Worm (Caenorhabditis elegans) whole organism, L3 larva: ENCODE data around the gene srsx-16.

Source experiments
- R02D3.7 ChIP-seq: fragments of 150-350 bp; optimal IDR thresholded peaks from 2 replicates; lab custom pipeline; 2014; ENCODE audit warnings: missing biosample characterization, missing genetic modification characterization
- ZK546.5 ChIP-seq: sonication (generic microtip); optimal IDR thresholded peaks from 2 replicates; lab custom pipeline; 2017; ENCODE audit warnings: missing biosample characterization, missing genetic modification characterization
- aly-2 ChIP-seq: fragments of 150-350 bp; optimal IDR thresholded peaks from 2 replicates; lab custom pipeline; 2014; ENCODE audit warnings: missing biosample characterization, missing genetic modification characterization
- ama-1 ChIP-seq: fragments of 150-350 bp; optimal IDR thresholded peaks from 2 replicates; lab custom pipeline; 2018
- ceh-16 ChIP-seq: sonication (generic microtip); optimal IDR thresholded peaks from 2 replicates; lab custom pipeline; 2017; ENCODE audit warnings: missing biosample characterization, missing genetic modification characterization
- ceh-28 ChIP-seq: fragments of 150-350 bp; optimal IDR thresholded peaks from 2 replicates; lab custom pipeline; 2014; ENCODE audit warnings: missing biosample characterization, missing genetic modification reagents, missing genetic modification characterization
- ceh-82 ChIP-seq: fragments of 150-350 bp; optimal IDR thresholded peaks from 2 replicates; lab custom pipeline; 2014; ENCODE audit warnings: missing biosample characterization, missing genetic modification characterization
- ceh-9 ChIP-seq: sonication (generic microtip); optimal IDR thresholded peaks from 2 replicates; lab custom pipeline; 2018; ENCODE audit warnings: missing biosample characterization, missing genetic modification characterization
- daf-12 ChIP-seq: fragments of 150-350 bp; optimal IDR thresholded peaks from 2 replicates; lab custom pipeline; 2014; ENCODE audit warnings: missing biosample characterization, missing genetic modification reagents, missing genetic modification characterization
- egl-27 ChIP-seq: sonication (generic microtip); optimal IDR thresholded peaks from 4 replicates; lab custom pipeline; 2017; ENCODE audit warnings: missing biosample characterization, missing genetic modification reagents, missing genetic modification characterization
- egl-5 ChIP-seq: fragments of 150-350 bp; optimal IDR thresholded peaks from 2 replicates; lab custom pipeline; 2017; ENCODE audit warnings: missing biosample characterization, missing genetic modification reagents, missing genetic modification characterization, inconsistent platforms
- elt-1 ChIP-seq: fragments of 150-350 bp; optimal IDR thresholded peaks from 2 replicates; lab custom pipeline; 2014; ENCODE audit warnings: missing biosample characterization, missing genetic modification characterization
- elt-2 ChIP-seq: sonication (generic microtip); optimal IDR thresholded peaks from 2 replicates; lab custom pipeline; 2016; ENCODE audit warnings: missing genetic modification reagents, mild to moderate bottlenecking, missing genetic modification characterization, missing compliant biosample characterization
- elt-3 ChIP-seq, 3 experiments: fragments of 150-350 bp in 1 of 3; sonication (generic microtip) in 2 of 3; optimal IDR thresholded peaks; 2 replicates in 2 of 3; 4 replicates in 1 of 3; lab custom pipeline; 2014 to 2017; ENCODE audit warnings: missing biosample characterization in 3 of 3, missing genetic modification characterization in 3 of 3
- eor-1 ChIP-seq, 2 experiments: fragments of 150-350 bp; optimal IDR thresholded peaks; 2 replicates each; lab custom pipeline; 2014 to 2018; ENCODE audit warnings: missing biosample characterization in 2 of 2, missing genetic modification characterization in 2 of 2
- fkh-10 ChIP-seq: sonication (generic microtip); optimal IDR thresholded peaks from 2 replicates; lab custom pipeline; 2017; ENCODE audit warnings: missing biosample characterization, missing genetic modification reagents, missing genetic modification characterization
- fkh-2 ChIP-seq: fragments of 150-350 bp; optimal IDR thresholded peaks from 2 replicates; lab custom pipeline; 2014; ENCODE audit warnings: missing biosample characterization, missing genetic modification reagents, missing genetic modification characterization
- fos-1 ChIP-seq: fragments of 150-350 bp; optimal IDR thresholded peaks from 2 replicates; lab custom pipeline; 2014; ENCODE audit warnings: missing biosample characterization, missing genetic modification characterization
- hmg-11 ChIP-seq: sonication (generic microtip); optimal IDR thresholded peaks from 2 replicates; lab custom pipeline; 2016; ENCODE audit warnings: missing genetic modification characterization, missing compliant biosample characterization
- jun-1 ChIP-seq: fragments of 150-350 bp; optimal IDR thresholded peaks from 2 replicates; lab custom pipeline; 2014; ENCODE audit warnings: missing biosample characterization, missing genetic modification reagents, missing genetic modification characterization
- lin-15B ChIP-seq: fragments of 150-350 bp; optimal IDR thresholded peaks from 2 replicates; lab custom pipeline; 2014; ENCODE audit warnings: missing biosample characterization, missing genetic modification characterization
- lin-39 ChIP-seq: fragments of 150-350 bp; optimal IDR thresholded peaks from 2 replicates; lab custom pipeline; 2018; ENCODE audit warnings: missing biosample characterization, missing genetic modification reagents, missing genetic modification characterization
- lsy-12 ChIP-seq: sonication (generic microtip); optimal IDR thresholded peaks from 2 replicates; lab custom pipeline; 2016; ENCODE audit warnings: mild to moderate bottlenecking, missing genetic modification characterization, missing compliant biosample characterization
- mdl-1 ChIP-seq: fragments of 150-350 bp; optimal IDR thresholded peaks from 2 replicates; lab custom pipeline; 2014; ENCODE audit warnings: missing biosample characterization, missing genetic modification characterization
- mml-1 ChIP-seq: fragments of 150-350 bp; sonication (generic microtip); optimal IDR thresholded peaks from 3 replicates; lab custom pipeline; 2014; ENCODE audit warnings: missing biosample characterization, missing genetic modification characterization
- nfya-1 ChIP-seq: sonication (generic microtip); optimal IDR thresholded peaks from 2 replicates; lab custom pipeline; 2017; ENCODE audit warnings: missing genetic modification characterization, mild to moderate bottlenecking, missing compliant biosample characterization, antibody characterized with exemption, moderate library complexity; ENCODE audit not compliant: insufficient read depth
- nhr-11 ChIP-seq: fragments of 150-350 bp; optimal IDR thresholded peaks from 2 replicates; lab custom pipeline; 2014; ENCODE audit warnings: missing biosample characterization, missing genetic modification characterization
- nhr-12 ChIP-seq: fragments of 150-350 bp; optimal IDR thresholded peaks from 2 replicates; lab custom pipeline; 2014; ENCODE audit warnings: missing biosample characterization, missing genetic modification characterization
- nhr-23 ChIP-seq: fragments of 150-350 bp; optimal IDR thresholded peaks from 2 replicates; lab custom pipeline; 2014; ENCODE audit warnings: missing biosample characterization, missing genetic modification reagents, missing genetic modification characterization
- nhr-237 ChIP-seq: fragments of 150-350 bp; optimal IDR thresholded peaks from 2 replicates; lab custom pipeline; 2014; ENCODE audit warnings: missing biosample characterization, missing genetic modification characterization
- nhr-25 ChIP-seq: sonication (generic microtip); optimal IDR thresholded peaks from 2 replicates; lab custom pipeline; 2017; ENCODE audit warnings: missing biosample characterization, missing genetic modification characterization
- nhr-28 ChIP-seq: fragments of 150-350 bp; optimal IDR thresholded peaks from 2 replicates; lab custom pipeline; 2014; ENCODE audit warnings: missing biosample characterization, missing genetic modification characterization
- nhr-43 ChIP-seq: sonication (generic microtip); optimal IDR thresholded peaks from 2 replicates; lab custom pipeline; 2016; ENCODE audit warnings: mild to moderate bottlenecking, missing genetic modification characterization, missing compliant biosample characterization; ENCODE audit not compliant: poor library complexity, severe bottlenecking
- nhr-67 ChIP-seq: fragments of 150-350 bp; optimal IDR thresholded peaks from 2 replicates; lab custom pipeline; 2014; ENCODE audit warnings: missing biosample characterization, missing genetic modification characterization
- nhr-76 ChIP-seq: fragments of 150-350 bp; sonication (generic microtip); optimal IDR thresholded peaks from 5 replicates; lab custom pipeline; 2014; ENCODE audit warnings: missing biosample characterization, missing genetic modification characterization
- nhr-77 ChIP-seq: fragments of 150-350 bp; optimal IDR thresholded peaks from 2 replicates; lab custom pipeline; 2014; ENCODE audit warnings: missing biosample characterization, missing genetic modification characterization
- pha-4 ChIP-seq: fragments of 150-350 bp; optimal IDR thresholded peaks from 2 replicates; lab custom pipeline; 2014; ENCODE audit warnings: missing biosample characterization, missing genetic modification reagents, missing genetic modification characterization
- pqm-1 ChIP-seq: fragments of 150-350 bp; optimal IDR thresholded peaks from 2 replicates; lab custom pipeline; 2017; ENCODE audit warnings: missing biosample characterization, missing genetic modification characterization, inconsistent platforms
- sea-2 ChIP-seq: fragments of 150-350 bp; sonication (generic microtip); optimal IDR thresholded peaks from 4 replicates; lab custom pipeline; 2014; ENCODE audit warnings: missing biosample characterization, missing genetic modification reagents, missing genetic modification characterization
- skn-1 ChIP-seq: fragments of 150-350 bp; optimal IDR thresholded peaks from 2 replicates; lab custom pipeline; 2014; ENCODE audit warnings: missing biosample characterization, missing genetic modification characterization
- snpc-4 ChIP-seq: fragments of 150-350 bp; optimal IDR thresholded peaks from 2 replicates; lab custom pipeline; 2014; ENCODE audit warnings: missing biosample characterization, missing genetic modification characterization
- tbx-2 ChIP-seq: sonication (generic microtip); optimal IDR thresholded peaks from 2 replicates; lab custom pipeline; 2016; ENCODE audit warnings: mild to moderate bottlenecking, missing genetic modification characterization, missing compliant biosample characterization
- unc-39 ChIP-seq: sonication (generic microtip); optimal IDR thresholded peaks from 4 replicates; lab custom pipeline; 2017; ENCODE audit warnings: missing biosample characterization, missing genetic modification characterization
- unc-62 ChIP-seq: fragments of 150-350 bp; sonication (generic microtip); optimal IDR thresholded peaks from 4 replicates; lab custom pipeline; 2014; ENCODE audit warnings: missing biosample characterization, missing genetic modification reagents, missing genetic modification characterization
- zag-1 ChIP-seq: fragments of 150-350 bp; optimal IDR thresholded peaks from 2 replicates; lab custom pipeline; 2014; ENCODE audit warnings: missing biosample characterization, missing genetic modification characterization
- ztf-11 ChIP-seq: fragments of 150-350 bp; optimal IDR thresholded peaks from 2 replicates; lab custom pipeline; 2014; ENCODE audit warnings: missing biosample characterization, missing genetic modification characterization
- ztf-4 ChIP-seq: fragments of 150-350 bp; optimal IDR thresholded peaks from 2 replicates; lab custom pipeline; 2014; ENCODE audit warnings: missing biosample characterization, missing genetic modification characterization

srsx-16 gene

ce11 chrIV:5607343-5607742 lies 12.2 kb downstream of the srsx-16 start:
- TF ChIP-seq pqm-1 (peak; percentile 61), nhr-23 (tag; lab: Kevin White, UChicago) (peak; percentile 93), eor-1 (tag; optimal IDR thresholded peaks at IDR 0.05; lab: Kevin White, UChicago) (no peak), elt-2 (tag; lab: Kevin White, UChicago) (peak; percentile 24), ceh-9 (tag; lab: Kevin White, UChicago) (no peak), nhr-67 (tag; lab: Kevin White, UChicago) (no peak), ceh-82 (tag; lab: Kevin White, UChicago) (no peak), tbx-2 (tag; lab: Kevin White, UChicago) (peak; percentile 64), hmg-11 (tag; lab: Kevin White, UChicago) (peak; percentile 91), nhr-11 (tag; lab: Kevin White, UChicago) (no peak), mml-1 (no peak), sea-2 (no peak), nhr-12 (tag; lab: Kevin White, UChicago) (no peak), egl-5 (tag; lab: Kevin White, UChicago) (peak; percentile 96), pha-4 (tag; lab: Kevin White, UChicago) (peak; percentile 97), nhr-43 (tag; lab: Kevin White, UChicago) (peak; percentile 71), daf-12 (tag; lab: Kevin White, UChicago) (peak; percentile 66), aly-2 (no peak), egl-27 (tag; lab: Kevin White, UChicago) (peak; percentile 87), ztf-11 (no peak), nhr-237 (tag; lab: Kevin White, UChicago) (no peak), ceh-16 (tag; lab: Kevin White, UChicago) (no peak), ZK546.5 (tag; lab: Kevin White, UChicago) (no peak), unc-39 (tag; lab: Kevin White, UChicago) (no peak), snpc-4 (peak; percentile 76), ama-1 (lab: Kevin White, UChicago) (peak; percentile 39), nhr-25 (tag; lab: Kevin White, UChicago) (peak; percentile 39), ceh-28 (tag; lab: Kevin White, UChicago) (peak; percentile 45), jun-1 (tag; lab: Kevin White, UChicago) (peak; percentile 68), unc-62 (GFP tag; lab: Kevin White, UChicago) (peak; percentile 92), nhr-28 (no peak), R02D3.7 (tag; lab: Kevin White, UChicago) (no peak), lsy-12 (tag; lab: Kevin White, UChicago) (peak; percentile 74), elt-3 (tag; optimal IDR thresholded peaks at IDR 0.05; lab: Kevin White, UChicago) (no peak), nfya-1 (peak; percentile 90), zag-1 (tag; lab: Kevin White, UChicago) (no peak), fos-1 (tag; lab: Kevin White, UChicago) (no peak), elt-1 (tag; lab: Kevin White, UChicago) (no peak), nhr-76 (tag; lab: Kevin White, UChicago) (no peak), lin-15B (tag; lab: Kevin White, UChicago) (peak; percentile 50), skn-1 (tag; lab: Kevin White, UChicago) (peak; percentile 86), fkh-2 (tag; lab: Kevin White, UChicago) (peak; percentile 30), ztf-4 (tag; lab: Kevin White, UChicago) (peak; percentile 25), lin-39 (tag; lab: Kevin White, UChicago) (peak; percentile 93), fkh-10 (GFP tag; lab: Kevin White, UChicago) (no peak), mdl-1 (tag; lab: Kevin White, UChicago) (peak; percentile 80), nhr-77 (tag; lab: Kevin White, UChicago) (no peak)
